Worm (Caenorhabditis elegans) whole organism, mixed stage, embryonic: ENCODE measurements around the gene srh-220.

Experiments
- ceh-83 ChIP-seq: fragments of 200-800 bp; sonication (Bioruptor generic); optimal IDR thresholded peaks from 2 replicates; lab custom pipeline; 2018; ENCODE audit warnings: mild to moderate bottlenecking, missing genetic modification characterization, missing compliant biosample characterization
- ham-2 ChIP-seq: fragments of 200-800 bp; sonication (Bioruptor generic); optimal IDR thresholded peaks from 2 replicates; lab custom pipeline; 2018; ENCODE audit warnings: mild to moderate bottlenecking, missing genetic modification characterization, missing compliant biosample characterization
- lin-32 ChIP-seq: fragments of 200-800 bp; sonication (Bioruptor generic); optimal IDR thresholded peaks from 2 replicates; lab custom pipeline; 2018; ENCODE audit warnings: mild to moderate bottlenecking, missing genetic modification characterization, missing compliant biosample characterization
- snpc-4 ChIP-seq: fragments of 150-350 bp; optimal IDR thresholded peaks from 2 replicates; lab custom pipeline; 2014; ENCODE audit warnings: missing biosample characterization, missing genetic modification characterization
- unc-62 ChIP-seq: fragments of 150-350 bp; optimal IDR thresholded peaks from 2 replicates; lab custom pipeline; 2014; ENCODE audit warnings: missing biosample characterization, missing genetic modification reagents, missing genetic modification characterization
- ztf-11 ChIP-seq: fragments of 150-350 bp; optimal IDR thresholded peaks from 2 replicates; lab custom pipeline; 2014; ENCODE audit warnings: missing biosample characterization, missing genetic modification characterization

DNA sequence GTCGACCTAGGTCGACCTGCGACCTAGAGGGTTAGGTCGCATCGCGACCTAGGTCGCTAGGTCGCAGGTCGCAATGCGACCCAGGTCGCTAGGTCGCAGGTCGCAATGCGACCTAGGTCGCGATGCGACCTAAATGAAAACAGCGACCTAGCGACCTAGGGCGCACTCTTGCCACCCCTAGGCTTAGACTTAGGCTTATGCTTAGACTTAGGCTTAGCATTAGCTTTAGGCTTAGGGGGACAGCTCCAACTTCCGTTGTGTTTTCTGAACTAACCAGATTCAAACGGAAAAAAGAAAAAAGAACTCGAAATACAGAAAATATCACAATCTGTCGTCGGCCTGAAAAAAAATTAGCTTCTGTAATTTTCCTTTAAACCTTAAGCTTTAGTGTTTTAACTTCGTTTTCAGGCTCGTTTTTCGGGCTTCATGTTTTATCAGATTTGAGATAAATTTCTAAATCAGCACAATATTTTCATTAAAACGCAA, 36.6 kb upstream of the srh-220 start:
- TF ChIP-seq ham-2 (GFP tag; lab: Kevin White, UChicago) (no peak), lin-32 (no peak), ztf-11 (tag; lab: Kevin White, UChicago) (no peak), unc-62 (GFP tag; lab: Kevin White, UChicago) (no peak), snpc-4 (tag; lab: Kevin White, UChicago) (no peak), ceh-83 (GFP tag; lab: Kevin White, UChicago) (no peak)
